Worm (Caenorhabditis elegans) whole organism, L1 larva: ENCODE results near the gene lin-13.

Source experiments
- C04F5.9 ChIP-seq: sonication (generic microtip); optimal IDR thresholded peaks from 2 replicates; lab custom pipeline; 2016; ENCODE audit warnings: missing genetic modification characterization, missing compliant biosample characterization
- ama-1 ChIP-seq: fragments of 150-350 bp; optimal IDR thresholded peaks from 2 replicates; lab custom pipeline; 2014
- efl-3 ChIP-seq: fragments of 200-800 bp; sonication (Bioruptor generic); optimal IDR thresholded peaks from 2 replicates; lab custom pipeline; 2018; ENCODE audit warnings: mild to moderate bottlenecking, missing genetic modification characterization, missing compliant biosample characterization
- fos-1 ChIP-seq: fragments of 150-350 bp; optimal IDR thresholded peaks from 2 replicates; lab custom pipeline; 2014; ENCODE audit warnings: missing biosample characterization, missing genetic modification characterization
- lin-39 ChIP-seq: fragments of 150-350 bp; optimal IDR thresholded peaks from 2 replicates; lab custom pipeline; 2014; ENCODE audit warnings: missing biosample characterization, missing genetic modification reagents, missing genetic modification characterization
- mdl-1 ChIP-seq, 2 experiments: fragments of 150-350 bp; optimal IDR thresholded peaks; 2 replicates each; lab custom pipeline; 2014 to 2017; ENCODE audit warnings: missing biosample characterization in 2 of 2, missing genetic modification characterization in 2 of 2, inconsistent platforms in 1 of 2
- nhr-28 ChIP-seq: fragments of 150-350 bp; optimal IDR thresholded peaks from 2 replicates; lab custom pipeline; 2014; ENCODE audit warnings: missing biosample characterization, missing genetic modification characterization
- nhr-84 ChIP-seq: sonication (generic microtip); optimal IDR thresholded peaks from 2 replicates; lab custom pipeline; 2017; ENCODE audit warnings: missing biosample characterization, missing genetic modification characterization

- TF ChIP-seq nhr-28 (tag; lab: Kevin White, UChicago) (no peak), C04F5.9 (tag; lab: Kevin White, UChicago) (no peak), nhr-84 (tag; lab: Kevin White, UChicago) (no peak), lin-39 (tag; lab: Kevin White, UChicago) (no peak), mdl-1 (tag; optimal IDR thresholded peaks at IDR 0.05; lab: Kevin White, UChicago) (no peak), ama-1 (lab: Kevin White, UChicago) (no peak), efl-3 (GFP tag; lab: Kevin White, UChicago) (no peak), fos-1 (no peak)
Measured at ce11 chrIII:7737646-7738258, 28.5 kb upstream of the lin-13 start.
